Fruit fly (Drosophila melanogaster): ENCODE data around the gene fax.

The fax gene

dm6 chr3L:16407815-16408608 is 3.6 kb downstream of the fax start (continued):
- TF ChIP-seq yki (optimal IDR thresholded peaks at IDR 0.05): peak; percentile 60
- TF ChIP-seq zfh1 (GFP tag; IDR thresholded peaks at IDR 0.05): no peak
- TF ChIP-seq Ets97D (GFP tag; optimal IDR thresholded peaks at IDR 0.05): no peak
- TF ChIP-seq CG11247 (GFP tag; IDR thresholded peaks at IDR 0.05): no peak
- no peak for TF ChIP-seq CG11560 (tag; IDR thresholded peaks at IDR 0.05)
- TF ChIP-seq CG3163 (GFP tag; optimal IDR thresholded peaks at IDR 0.05): no peak
- no peak for TF ChIP-seq az2 (GFP tag; optimal IDR thresholded peaks at IDR 0.05)
- no peak for TF ChIP-seq slp2 (GFP tag; optimal IDR thresholded peaks at IDR 0.05)
- no peak for TF ChIP-seq tup (GFP tag; optimal IDR thresholded peaks at IDR 0.05)
- TF ChIP-seq zen2 (GFP tag; IDR thresholded peaks at IDR 0.05; ENCODE audit: partially characterized antibody): 0 out of 3 replicates have a peak, but pooled peaks have one; percentile 33
- no peak for TF ChIP-seq Atf-2 (GFP tag; optimal IDR thresholded peaks at IDR 0.05)
- peak; percentile 2 for TF ChIP-seq CG33557 (GFP tag; optimal IDR thresholded peaks at IDR 0.05)
- peak; percentile 93 for TF ChIP-seq CG13894 (tag; optimal IDR thresholded peaks at IDR 0.05)
- 0 out of 2 replicates have a peak, but pooled peaks have one; percentile 17 for TF ChIP-seq amos (GFP tag; IDR thresholded peaks at IDR 0.05; ENCODE audit: partially characterized antibody)
- TF ChIP-seq CG12769 (tag; optimal IDR thresholded peaks at IDR 0.05): no peak
- TF ChIP-seq CG6175 (GFP tag; IDR thresholded peaks at IDR 0.05): no peak
- peak; percentile 51; the same call in 1 of the 2 replicates for TF ChIP-seq rib (GFP tag; IDR thresholded peaks at IDR 0.05)
- TF ChIP-seq otp (GFP tag; IDR thresholded peaks at IDR 0.05): no peak
- TF ChIP-seq CG17802 (tag; optimal IDR thresholded peaks at IDR 0.05): no peak
- peak; percentile 1 for TF ChIP-seq Kr (GFP tag; optimal IDR thresholded peaks at IDR 0.05)
- 0 out of 2 replicates have a peak, but pooled peaks have one; percentile 18 for TF ChIP-seq CG8765 (GFP tag; IDR thresholded peaks at IDR 0.05)
- no peak for TF ChIP-seq jumu (GFP tag; optimal IDR thresholded peaks at IDR 0.05)
- TF ChIP-seq schlank (tag; optimal IDR thresholded peaks at IDR 0.05): no peak
- TF ChIP-seq Dek (tag; optimal IDR thresholded peaks at IDR 0.05): no peak
- no peak for TF ChIP-seq pan (optimal IDR thresholded peaks at IDR 0.05)
- no peak for TF ChIP-seq pan (GFP tag; optimal IDR thresholded peaks at IDR 0.05 in 1 of 2, IDR thresholded peaks at IDR 0.05 in 1 of 2)
- TF ChIP-seq Dad (GFP tag; optimal IDR thresholded peaks at IDR 0.05): no peak

dm6 chr3L:16402253-16402652 is 9.4 kb downstream of the fax start:
- peak; percentile 49 for TF ChIP-seq exex (tag; optimal IDR thresholded peaks at IDR 0.05)
- no peak for TF ChIP-seq pho (GFP tag; optimal IDR thresholded peaks at IDR 0.05)
- TF ChIP-seq CG11695 (GFP tag; IDR thresholded peaks at IDR 0.05): no peak
- TF ChIP-seq CG2199 (GFP tag; IDR thresholded peaks at IDR 0.05): peak; percentile 77; the same call in 1 of the 3 replicates
- no peak for TF ChIP-seq CG7987 (GFP tag; optimal IDR thresholded peaks at IDR 0.05)
- peak; percentile 15; the same call in 1 of the 2 replicates for TF ChIP-seq sob (GFP tag; IDR thresholded peaks at IDR 0.05)
- peak; percentile 24 for TF ChIP-seq mirr (GFP tag; optimal IDR thresholded peaks at IDR 0.05)
- TF ChIP-seq CG15514 (GFP tag; optimal IDR thresholded peaks at IDR 0.05): peak; percentile 9
- peak; percentile 52 for TF ChIP-seq sens (GFP tag)
- no peak for TF ChIP-seq CG2120 (GFP tag; optimal IDR thresholded peaks at IDR 0.05)
- TF ChIP-seq CG17361 (GFP tag; IDR thresholded peaks at IDR 0.05): no peak
- peak; percentile 39; the same call in 1 of the 2 replicates for TF ChIP-seq bbx (GFP tag; IDR thresholded peaks at IDR 0.05; ENCODE audit: partially characterized antibody)
- no peak for TF ChIP-seq unc-4 (GFP tag; IDR thresholded peaks at IDR 0.05; ENCODE audit: partially characterized antibody)
- no peak for TF ChIP-seq CG9609 (GFP tag; optimal IDR thresholded peaks at IDR 0.05)

All from whole organism, embryonic.